Worm (Caenorhabditis elegans): ENCODE measurements around the gene daf-12.

The daf-12 gene

ce11 chrX:10666871-10667270 is 31.2 kb downstream of the daf-12 start (continued):
- peak; percentile 64 for TF ChIP-seq ekl-4 (GFP tag; IDR thresholded peaks at IDR 0.05)
- TF ChIP-seq bed-2 (GFP tag; IDR thresholded peaks at IDR 0.05) = no peak
- no peak for TF ChIP-seq lsy-27 (tag; optimal IDR thresholded peaks at IDR 0.05; ENCODE audit: borderline replicate concordance, insufficient read depth)
- TF ChIP-seq efl-1 (GFP tag; optimal IDR thresholded peaks at IDR 0.05) = no peak
- no peak for TF ChIP-seq ceh-40 (GFP tag; IDR thresholded peaks at IDR 0.05)
- TF ChIP-seq mel-28 (tag; optimal IDR thresholded peaks at IDR 0.05; ENCODE audit: borderline replicate concordance) = no peak
- peak; percentile 31 for TF ChIP-seq T26A5.8 (tag; optimal IDR thresholded peaks at IDR 0.05)
- no peak for TF ChIP-seq mes-4 (tag; optimal IDR thresholded peaks at IDR 0.05)
- TF ChIP-seq aptf-3 (GFP tag; IDR thresholded peaks at IDR 0.05) = no peak
- TF ChIP-seq lsl-1 (GFP tag; optimal IDR thresholded peaks at IDR 0.05) = peak; percentile 8
- TF ChIP-seq gei-17 (GFP tag; optimal IDR thresholded peaks at IDR 0.05) = no peak
- TF ChIP-seq rcor-1 (GFP tag; IDR thresholded peaks at IDR 0.05) = peak; percentile 59
- no peak for TF ChIP-seq sptf-2 (GFP tag; optimal IDR thresholded peaks at IDR 0.05)
- no peak for TF ChIP-seq madf-10 (tag; optimal IDR thresholded peaks at IDR 0.05)
- TF ChIP-seq rpc-1 (optimal IDR thresholded peaks at IDR 0.05) = peak; percentile 69
- TF ChIP-seq rpc-1 (tag; optimal IDR thresholded peaks at IDR 0.05) = peak; percentile 74
- no peak for TF ChIP-seq lag-1 (GFP tag; IDR thresholded peaks at IDR 0.05)
- no peak for TF ChIP-seq ets-4 (GFP tag; optimal IDR thresholded peaks at IDR 0.05)
- TF ChIP-seq ztf-28 (GFP tag; IDR thresholded peaks at IDR 0.05) = no peak
- no peak for TF ChIP-seq him-1 (tag; optimal IDR thresholded peaks at IDR 0.05)
- TF ChIP-seq snpc-1.1 (tag; optimal IDR thresholded peaks at IDR 0.05; ENCODE audit: insufficient read depth) = no peak
- peak; percentile 68 for TF ChIP-seq Y56A3A.18 (GFP tag; IDR thresholded peaks at IDR 0.05)
- TF ChIP-seq ztf-22 (GFP tag; optimal IDR thresholded peaks at IDR 0.05) = no peak
- no peak for TF ChIP-seq nfya-1 (tag; optimal IDR thresholded peaks at IDR 0.05; ENCODE audit: borderline replicate concordance, insufficient read depth)
- peak; percentile 11 for TF ChIP-seq attf-5 (GFP tag; optimal IDR thresholded peaks at IDR 0.05)
- TF ChIP-seq Y79H2A.3 (GFP tag; conservative IDR thresholded peaks at IDR 0.05) = no peak
- TF ChIP-seq hrde-1 (tag; optimal IDR thresholded peaks at IDR 0.05; ENCODE audit: borderline replicate concordance) = peak; percentile 31
- peak; percentile 39; the same call in 1 of the 2 replicates for TF ChIP-seq madf-6 (GFP tag; IDR thresholded peaks at IDR 0.05)
- TF ChIP-seq B0336.3 (GFP tag; IDR thresholded peaks at IDR 0.05) = no peak
- peak; percentile 52 for TF ChIP-seq dox-1 (GFP tag; IDR thresholded peaks at IDR 0.05)
- no peak for TF ChIP-seq attf-3 (GFP tag; conservative IDR thresholded peaks at IDR 0.05)
- TF ChIP-seq egl-44 (GFP tag; IDR thresholded peaks at IDR 0.05) = 0 out of 2 replicates have a peak, but pooled peaks have one; percentile 44
- TF ChIP-seq sdz-38 (tag; optimal IDR thresholded peaks at IDR 0.05) = no peak
- no peak for TF ChIP-seq F37B4.10 (GFP tag; IDR thresholded peaks at IDR 0.05)
- TF ChIP-seq snpc-4 (GFP tag; optimal IDR thresholded peaks at IDR 0.05) = no peak
- TF ChIP-seq snpc-4 (tag; optimal IDR thresholded peaks at IDR 0.05) = no peak
- TF ChIP-seq ama-1 (optimal IDR thresholded peaks at IDR 0.05) = no peak
- TF ChIP-seq ama-1 (GFP tag; optimal IDR thresholded peaks at IDR 0.05) = no peak
- TF ChIP-seq T07F8.4 (tag; optimal IDR thresholded peaks at IDR 0.05) = no peak
- peak; percentile 36 for TF ChIP-seq ceh-100 (GFP tag; IDR thresholded peaks at IDR 0.05)
- no peak for TF ChIP-seq egl-18 (GFP tag; IDR thresholded peaks at IDR 0.05)
- peak; percentile 57; the same call in 1 of the 2 replicates for TF ChIP-seq Y53G8AR.9 (GFP tag; conservative IDR thresholded peaks at IDR 0.05)
- no peak for TF ChIP-seq zfh-2 (GFP tag; conservative IDR thresholded peaks at IDR 0.05)
- no peak for TF ChIP-seq nhr-27 (tag; optimal IDR thresholded peaks at IDR 0.05)
- no peak for TF ChIP-seq tlf-1 (GFP tag; optimal IDR thresholded peaks at IDR 0.05)
- peak; percentile 2 for TF ChIP-seq nhr-80 (tag; optimal IDR thresholded peaks at IDR 0.05)
- no peak for TF ChIP-seq F23B12.7 (tag; optimal IDR thresholded peaks at IDR 0.05; ENCODE audit: insufficient read depth)
- 0 out of 2 replicates have a peak, but pooled peaks have one; percentile 22 for TF ChIP-seq B0019.2 (GFP tag; conservative IDR thresholded peaks at IDR 0.05)
- peak; percentile 73; the same call in 1 of the 2 replicates for TF ChIP-seq attf-6 (GFP tag; IDR thresholded peaks at IDR 0.05)
- TF ChIP-seq die-1 (tag; optimal IDR thresholded peaks at IDR 0.05) = peak; percentile 50
